Fruit fly (Drosophila melanogaster) whole organism, wandering third instar larva: ENCODE data around the gene Cyp12c1.
A peak's percentile ranks its signal among the peaks of the same experiment; 100 is the strongest.

Experiments used
- Abd-B ChIP-seq: fragments of >200 bp; optimal IDR thresholded peaks from 2 replicates; lab custom pipeline; 2017; ENCODE audit warnings: missing biosample characterization, missing genetic modification characterization
- CG32264 ChIP-seq: fragments of 200-800 bp; sonication (Bioruptor generic); optimal IDR thresholded peaks from 2 replicates; lab custom pipeline; 2016; ENCODE audit warnings: missing biosample characterization, missing genetic modification characterization
- CG9705 ChIP-seq: fragments of 200-800 bp; sonication (Bioruptor generic); optimal IDR thresholded peaks from 2 replicates; lab custom pipeline; 2018; ENCODE audit warnings: missing biosample characterization, mild to moderate bottlenecking, missing genetic modification characterization
- CrebA ChIP-seq: fragments of 200-800 bp; sonication (Bioruptor generic); optimal IDR thresholded peaks from 2 replicates; lab custom pipeline; 2016; ENCODE audit warnings: missing biosample characterization, mild to moderate bottlenecking, missing genetic modification characterization, borderline replicate concordance
- Dfd ChIP-seq: fragments of >200 bp; optimal IDR thresholded peaks from 2 replicates; lab custom pipeline; 2017; ENCODE audit warnings: missing biosample characterization, missing genetic modification characterization
- Dif ChIP-seq: fragments of 200-275, 200-300 bp; sonication (Bioruptor generic); optimal IDR thresholded peaks from 2 replicates; lab custom pipeline; 2018; ENCODE audit warnings: missing biosample characterization, missing genetic modification characterization; ENCODE audit not compliant: partially characterized antibody
- GATAd ChIP-seq: sonication (Bioruptor generic); optimal IDR thresholded peaks from 2 replicates; lab custom pipeline; 2016; ENCODE audit warnings: missing biosample characterization, missing genetic modification characterization
- HLH106 ChIP-seq: fragments of 200-800 bp; optimal IDR thresholded peaks from 3 replicates; lab custom pipeline; 2019; ENCODE audit warnings: missing biosample characterization, mild to moderate bottlenecking, missing genetic modification characterization, moderate library complexity
- Hnf4 ChIP-seq: fragments of 200-800 bp; sonication (Bioruptor generic); optimal IDR thresholded peaks from 2 replicates; lab custom pipeline; 2016; ENCODE audit warnings: missing biosample characterization, mild to moderate bottlenecking, missing genetic modification characterization
- Hr78 ChIP-seq: fragments of >200 bp; optimal IDR thresholded peaks from 2 replicates; lab custom pipeline; 2017; ENCODE audit warnings: missing biosample characterization, missing genetic modification characterization
- Hr83 ChIP-seq: fragments of 200-300 bp; sonication (Bioruptor generic); optimal IDR thresholded peaks from 2 replicates; lab custom pipeline; 2016; ENCODE audit warnings: missing biosample characterization, mild to moderate bottlenecking, missing genetic modification characterization, moderate library complexity; ENCODE audit not compliant: poor library complexity, severe bottlenecking
- Jra ChIP-seq: sonication (Bioruptor generic); optimal IDR thresholded peaks from 2 replicates; lab custom pipeline; 2016; ENCODE audit warnings: missing biosample characterization, missing genetic modification characterization
- Mio ChIP-seq: sonication (Bioruptor generic); optimal IDR thresholded peaks from 2 replicates; lab custom pipeline; 2016; ENCODE audit warnings: missing biosample characterization, missing genetic modification characterization
- Myc ChIP-seq: fragments of >200 bp; optimal IDR thresholded peaks from 2 replicates; lab custom pipeline; 2017
- N ChIP-seq: fragments of >200 bp; optimal IDR thresholded peaks from 2 replicates; lab custom pipeline; 2018; ENCODE audit warnings: missing biosample characterization, missing external identifiers, missing genetic modification characterization
- OdsH ChIP-seq: fragments of 200-800 bp; sonication (Bioruptor generic); optimal IDR thresholded peaks from 2 replicates; lab custom pipeline; 2016; ENCODE audit warnings: missing biosample characterization, mild to moderate bottlenecking, missing genetic modification characterization
- Rel ChIP-seq, 2 experiments: fragments of 200-800 bp; sonication (Bioruptor generic) in 1 of 2; optimal IDR thresholded peaks; 2 replicates in 1 of 2; 3 replicates in 1 of 2; lab custom pipeline; 2016 to 2019; ENCODE audit warnings: mild to moderate bottlenecking in 2 of 2, missing biosample characterization in 2 of 2, missing genetic modification characterization in 2 of 2, moderate library complexity in 1 of 2
- Sp1 ChIP-seq: fragments of 200-800 bp; sonication (Bioruptor generic); optimal IDR thresholded peaks from 3 replicates; lab custom pipeline; 2019; ENCODE audit warnings: missing biosample characterization, mild to moderate bottlenecking, missing genetic modification characterization, moderate library complexity
- Vsx2 ChIP-seq: fragments of 200-300, 225-300 bp; sonication (Bioruptor generic); optimal IDR thresholded peaks from 2 replicates; lab custom pipeline; 2018; ENCODE audit warnings: missing biosample characterization, missing genetic modification characterization; ENCODE audit not compliant: partially characterized antibody
- br ChIP-seq: fragments of 200-800 bp; sonication (Bioruptor generic); optimal IDR thresholded peaks from 2 replicates; lab custom pipeline; 2016; ENCODE audit warnings: missing biosample characterization, missing genetic modification characterization
- brk ChIP-seq: fragments of 200-800 bp; sonication (Bioruptor generic); optimal IDR thresholded peaks from 2 replicates; lab custom pipeline; 2016; ENCODE audit warnings: missing biosample characterization, mild to moderate bottlenecking, missing genetic modification characterization
- dl ChIP-seq, 2 experiments: fragments of 175-275, 200-275 bp in 1 of 2; fragments of 200-275 bp in 1 of 2; sonication (Bioruptor generic); optimal IDR thresholded peaks; lab custom pipeline; 2018; ENCODE audit warnings: mild to moderate bottlenecking in 2 of 2, missing biosample characterization in 2 of 2, missing genetic modification characterization in 2 of 2, moderate library complexity in 2 of 2; ENCODE audit not compliant: partially characterized antibody in 2 of 2, insufficient read depth in 1 of 2
- dmrt93B ChIP-seq: fragments of 200-800 bp; sonication (Bioruptor generic); optimal IDR thresholded peaks from 2 replicates; lab custom pipeline; 2018; ENCODE audit warnings: missing biosample characterization, mild to moderate bottlenecking, missing genetic modification characterization
- dsf ChIP-seq: sonication (Bioruptor generic); optimal IDR thresholded peaks from 2 replicates; lab custom pipeline; 2016; ENCODE audit warnings: missing biosample characterization, missing genetic modification characterization, borderline replicate concordance
- ey ChIP-seq: fragments of 200-800 bp; sonication (Bioruptor generic); optimal IDR thresholded peaks from 2 replicates; lab custom pipeline; 2016; ENCODE audit warnings: missing biosample characterization, missing genetic modification characterization
- foxo ChIP-seq, 2 experiments: fragments of 200-800 bp; sonication (Bioruptor generic); optimal IDR thresholded peaks; 2 replicates in 1 of 2; 3 replicates in 1 of 2; lab custom pipeline; 2016 to 2017; ENCODE audit warnings: missing biosample characterization in 2 of 2, missing genetic modification characterization in 2 of 2
- fru ChIP-seq: fragments of 200-800 bp; sonication (Bioruptor generic); optimal IDR thresholded peaks from 3 replicates; lab custom pipeline; 2016; ENCODE audit warnings: missing biosample characterization, mild to moderate bottlenecking, missing genetic modification characterization
- h ChIP-seq: fragments of 200-800 bp; sonication (Bioruptor generic); optimal IDR thresholded peaks from 3 replicates; lab custom pipeline; 2016; ENCODE audit warnings: missing biosample characterization, mild to moderate bottlenecking, missing genetic modification characterization
- jim ChIP-seq: fragments of 175-275, 200-325 bp; sonication (Bioruptor generic); optimal IDR thresholded peaks from 2 replicates; lab custom pipeline; 2016; ENCODE audit warnings: missing biosample characterization, mild to moderate bottlenecking, missing genetic modification characterization
- lola ChIP-seq: fragments of >200 bp; optimal IDR thresholded peaks from 2 replicates; lab custom pipeline; 2017; ENCODE audit warnings: missing biosample characterization, missing genetic modification characterization
- pan ChIP-seq: fragments of >200 bp; optimal IDR thresholded peaks from 2 replicates; lab custom pipeline; 2017
- psq ChIP-seq: fragments of 200-800 bp; sonication (Bioruptor generic); optimal IDR thresholded peaks from 3 replicates; lab custom pipeline; 2017; ENCODE audit warnings: missing biosample characterization, mild to moderate bottlenecking, missing genetic modification characterization, moderate library complexity
- rgr ChIP-seq: fragments of 200-800 bp; sonication (Bioruptor generic); optimal IDR thresholded peaks from 3 replicates; lab custom pipeline; 2016; ENCODE audit warnings: missing biosample characterization, mild to moderate bottlenecking, missing genetic modification characterization
- sage ChIP-seq: fragments of 200-800 bp; sonication (Bioruptor generic); optimal IDR thresholded peaks from 2 replicates; lab custom pipeline; 2016; ENCODE audit warnings: missing biosample characterization, mild to moderate bottlenecking, missing genetic modification characterization
- sv ChIP-seq: fragments of 200-800 bp; sonication (Bioruptor generic); optimal IDR thresholded peaks from 3 replicates; lab custom pipeline; 2016; ENCODE audit warnings: missing biosample characterization, missing genetic modification characterization
- tai ChIP-seq: sonication (Bioruptor generic); optimal IDR thresholded peaks from 2 replicates; lab custom pipeline; 2016; ENCODE audit warnings: missing biosample characterization, missing genetic modification characterization
- usp ChIP-seq: fragments of >200 bp; optimal IDR thresholded peaks from 2 replicates; lab custom pipeline; 2017; ENCODE audit warnings: missing biosample characterization, missing genetic modification characterization
- woc ChIP-seq: sonication (Bioruptor generic); optimal IDR thresholded peaks from 2 replicates; lab custom pipeline; 2016; ENCODE audit warnings: missing biosample characterization, mild to moderate bottlenecking, missing genetic modification characterization

The Cyp12c1 gene

dm6 chr3L:18681550-18682217, 4.4 kb downstream of the Cyp12c1 start, which contains the start of the genes Sgf11 and CG32202:
Sgf11 (minus strand) TSS chr3L:18681836.
CG32202 (plus strand) TSS chr3L:18682184.
- TF ChIP-seq Hr78 (GFP tag; lab: Kevin White, UChicago) (no peak), dsf (GFP tag; lab: Kevin White, UChicago) (no peak), GATAd (GFP tag; lab: Kevin White, UChicago) (peak; percentile 10), woc (GFP tag; lab: Kevin White, UChicago) (peak; percentile 29), Mio (GFP tag; lab: Kevin White, UChicago) (no peak), brk (GFP tag; lab: Kevin White, UChicago) (no peak), Dif (GFP tag; lab: Kevin White, UChicago) (no peak), lola (GFP tag; lab: Kevin White, UChicago) (no peak), tai (GFP tag; lab: Kevin White, UChicago) (no peak), CG9705 (GFP tag; lab: Kevin White, UChicago) (no peak), br (GFP tag; lab: Kevin White, UChicago) (no peak), Vsx2 (GFP tag; lab: Kevin White, UChicago) (no peak), Hr83 (GFP tag; lab: Kevin White, UChicago) (no peak), usp (no peak), N (GFP tag; lab: Kevin White, UChicago) (no peak), CrebA (GFP tag; lab: Kevin White, UChicago) (no peak), fru (GFP tag; lab: Kevin White, UChicago) (no peak), Abd-B (GFP tag; lab: Kevin White, UChicago) (no peak), pan (lab: Kevin White, UChicago) (no peak), Jra (GFP tag; lab: Kevin White, UChicago) (peak; percentile 11), Myc (lab: Kevin White, UChicago) (no peak), psq (GFP tag; lab: Kevin White, UChicago) (peak; percentile 66), dmrt93B (no peak), rgr (peak; percentile 55), foxo (GFP tag; optimal IDR thresholded peaks at IDR 0.05; lab: Kevin White, UChicago) (peak in 1 of 2 experiments; percentile 66), sv (GFP tag; lab: Kevin White, UChicago) (no peak), Rel (GFP tag; optimal IDR thresholded peaks at IDR 0.05; lab: Kevin White, UChicago) (no peak), Rel (tag; optimal IDR thresholded peaks at IDR 0.05; lab: Kevin White, UChicago) (peak; percentile 9), OdsH (GFP tag; lab: Kevin White, UChicago) (peak; percentile 24), ey (GFP tag; lab: Kevin White, UChicago) (peak; percentile 8), Sp1 (peak; percentile 61), Dfd (GFP tag; lab: Kevin White, UChicago) (no peak), dl (GFP tag; optimal IDR thresholded peaks at IDR 0.05; lab: Kevin White, UChicago; ENCODE audit: insufficient read depth in 1 of 2, partially characterized antibody in 2 of 2) (no peak), jim (GFP tag; lab: Kevin White, UChicago) (no peak), CG32264 (GFP tag; lab: Kevin White, UChicago) (no peak), h (no peak), sage (GFP tag; lab: Kevin White, UChicago) (no peak), HLH106 (tag; lab: Kevin White, UChicago) (peak; percentile 67), Hnf4 (GFP tag; lab: Kevin White, UChicago) (no peak)
- TF ChIP-seq, all 38 proteins: peak for 11

DNA sequence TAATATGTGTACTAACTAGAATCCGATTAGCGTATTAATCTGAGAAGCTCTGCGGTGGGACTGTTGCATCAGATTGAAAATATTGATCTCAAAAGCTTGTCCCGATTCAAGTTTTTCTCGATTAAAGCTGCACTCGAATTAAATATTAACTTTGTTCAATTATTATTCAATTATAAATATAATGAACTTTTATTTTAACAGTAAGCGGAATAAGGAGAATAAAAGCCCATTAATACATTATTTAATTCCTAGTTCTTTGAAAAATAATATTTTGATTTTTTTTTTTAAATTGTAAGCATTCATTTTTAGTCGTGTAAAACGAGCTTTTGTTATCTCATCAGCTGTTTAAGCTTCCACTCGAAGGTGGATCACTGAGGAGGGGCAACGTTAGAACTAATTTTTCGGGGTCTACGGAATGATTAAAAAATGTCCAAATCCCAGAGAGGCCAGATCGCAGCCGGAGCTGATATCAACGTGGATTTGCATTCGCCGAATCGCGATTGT, 10.7 kb downstream of the Cyp12c1 start, which contains the start of the genes GNBP2 and GNBP1:
GNBP2 (minus strand) TSS at position 51 of the 504 bp plus-strand sequence.
GNBP1 (plus strand) TSS at position 438 of the 504 bp plus-strand sequence.
- TF ChIP-seq HLH106 (tag; lab: Kevin White, UChicago) (peak; percentile 87), CrebA (GFP tag; lab: Kevin White, UChicago) (no peak), h (peak; percentile 93), sage (GFP tag; lab: Kevin White, UChicago) (peak; percentile 71), OdsH (GFP tag; lab: Kevin White, UChicago) (peak; percentile 93), pan (lab: Kevin White, UChicago) (no peak), brk (GFP tag; lab: Kevin White, UChicago) (peak; percentile 91), Jra (GFP tag; lab: Kevin White, UChicago) (peak; percentile 66), foxo (GFP tag; optimal IDR thresholded peaks at IDR 0.05; lab: Kevin White, UChicago) (peak in 1 of 2 experiments; percentile 93), sv (GFP tag; lab: Kevin White, UChicago) (no peak), dsf (GFP tag; lab: Kevin White, UChicago) (peak; percentile 30), CG9705 (GFP tag; lab: Kevin White, UChicago) (no peak), Rel (GFP tag; optimal IDR thresholded peaks at IDR 0.05; lab: Kevin White, UChicago) (no peak), Rel (tag; optimal IDR thresholded peaks at IDR 0.05; lab: Kevin White, UChicago) (peak; percentile 40), lola (GFP tag; lab: Kevin White, UChicago) (no peak), psq (GFP tag; lab: Kevin White, UChicago) (peak; percentile 87), Hr83 (GFP tag; lab: Kevin White, UChicago) (no peak), woc (GFP tag; lab: Kevin White, UChicago) (peak; percentile 55), Hr78 (GFP tag; lab: Kevin White, UChicago) (no peak), Dfd (GFP tag; lab: Kevin White, UChicago) (no peak), GATAd (GFP tag; lab: Kevin White, UChicago) (peak; percentile 40), Hnf4 (GFP tag; lab: Kevin White, UChicago) (peak; percentile 80), Sp1 (peak; percentile 90), usp (no peak), N (GFP tag; lab: Kevin White, UChicago) (no peak), br (GFP tag; lab: Kevin White, UChicago) (peak; percentile 64), ey (GFP tag; lab: Kevin White, UChicago) (peak; percentile 68), dl (GFP tag; optimal IDR thresholded peaks at IDR 0.05; lab: Kevin White, UChicago; ENCODE audit: insufficient read depth in 1 of 2, partially characterized antibody in 2 of 2) (no peak), Dif (GFP tag; lab: Kevin White, UChicago) (no peak), dmrt93B (no peak), fru (GFP tag; lab: Kevin White, UChicago) (peak; percentile 89), CG32264 (GFP tag; lab: Kevin White, UChicago) (no peak), rgr (peak; percentile 91)
- TF ChIP-seq, all 38 proteins: peak for 18
